Fruit fly (Drosophila melanogaster) whole organism, prepupa: Measurements from ENCODE around the gene yl.

Source experiments
- CG10669 ChIP-seq: fragments of 200-800 bp; sonication (Bioruptor generic); optimal IDR thresholded peaks from 3 replicates; lab custom pipeline; 2018; ENCODE audit warnings: missing biosample characterization, mild to moderate bottlenecking, missing genetic modification characterization, moderate library complexity
- CG6792 ChIP-seq: fragments of 200-800 bp; sonication (Bioruptor generic); optimal IDR thresholded peaks from 3 replicates; lab custom pipeline; 2016; ENCODE audit warnings: missing biosample characterization, missing genetic modification characterization

DNA sequence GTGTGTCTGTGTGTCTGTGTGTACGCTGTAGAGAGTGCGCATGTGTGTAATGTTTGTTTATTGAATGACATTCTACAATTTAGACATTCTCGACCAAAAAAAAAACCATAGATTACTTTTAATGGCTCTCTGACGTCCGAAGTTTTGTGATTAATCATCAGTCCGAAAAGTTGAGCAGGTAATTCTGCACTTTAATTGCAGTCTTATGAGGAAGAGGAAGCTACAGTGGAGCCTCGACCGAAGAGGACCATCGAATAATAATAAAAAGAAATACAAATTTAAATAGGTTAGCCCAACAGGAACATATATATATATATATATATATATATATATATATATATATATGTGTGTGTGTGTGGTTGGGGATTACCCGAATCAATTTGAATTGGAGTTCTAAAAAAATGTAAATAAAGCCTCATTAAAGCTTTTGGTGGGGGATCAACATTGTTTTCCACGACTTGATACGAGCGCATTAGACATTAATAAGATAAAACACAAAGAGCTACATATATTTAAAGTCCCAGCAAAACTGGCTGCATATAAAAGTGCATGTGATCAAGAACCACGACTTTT, 16.3 kb downstream of the yl start:
- TF ChIP-seq CG10669 (GFP tag; lab: Kevin White, UChicago) (no peak), CG6792 (no peak)
